Fruit fly (Drosophila melanogaster) whole organism, prepupa: ENCODE data around the gene CG11069.

Experiments used
- Blimp-1 ChIP-seq: fragments of 200-800 bp; sonication (Bioruptor generic); optimal IDR thresholded peaks from 3 replicates; lab custom pipeline; 2017; ENCODE audit warnings: missing biosample characterization, missing genetic modification characterization, mild to moderate bottlenecking, moderate library complexity, missing genetic modification reagents
- CG10631 ChIP-seq: fragments of 200-800 bp; sonication (Bioruptor generic); optimal IDR thresholded peaks from 2 replicates; lab custom pipeline; 2016; ENCODE audit warnings: missing biosample characterization, missing genetic modification characterization
- CG10669 ChIP-seq: fragments of 200-800 bp; sonication (Bioruptor generic); optimal IDR thresholded peaks from 3 replicates; lab custom pipeline; 2018; ENCODE audit warnings: missing biosample characterization, mild to moderate bottlenecking, missing genetic modification characterization, moderate library complexity
- CG11294 ChIP-seq: fragments of 200-800 bp; sonication (Bioruptor generic); IDR thresholded peaks from 2 replicates; pipeline ENCODE4 v1.3.6; 2022; ENCODE audit warnings: missing biosample characterization, missing genetic modification characterization
- CG11902 ChIP-seq: fragments of 200-800 bp; sonication (Bioruptor generic); optimal IDR thresholded peaks from 3 replicates; lab custom pipeline; 2016; ENCODE audit warnings: missing biosample characterization, missing genetic modification characterization
- CG15336 ChIP-seq: fragments of 200-800 bp; sonication (Bioruptor generic); IDR thresholded peaks from 2 replicates; pipeline ENCODE4 v1.3.6; 2022; ENCODE audit warnings: missing biosample characterization, missing genetic modification characterization
- CG3032 ChIP-seq: fragments of 200-800 bp; optimal IDR thresholded peaks from 2 replicates; lab custom pipeline; 2019; ENCODE audit warnings: missing biosample characterization, mild to moderate bottlenecking, missing genetic modification characterization, moderate library complexity
- CG31627 ChIP-seq: fragments of 200-800 bp; sonication (Bioruptor generic); optimal IDR thresholded peaks from 3 replicates; lab custom pipeline; 2016; ENCODE audit warnings: missing biosample characterization, missing genetic modification characterization
- CG34406 ChIP-seq: fragments of 200-800 bp; sonication (Bioruptor generic); optimal IDR thresholded peaks from 3 replicates; lab custom pipeline; 2016; ENCODE audit warnings: missing biosample characterization, missing genetic modification characterization
- CG3919 ChIP-seq: fragments of 200-800 bp; sonication (Bioruptor generic); optimal IDR thresholded peaks from 3 replicates; lab custom pipeline; 2016; ENCODE audit warnings: missing biosample characterization, missing genetic modification characterization
- CG4318 ChIP-seq: fragments of 200-800 bp; sonication (Bioruptor generic); optimal IDR thresholded peaks from 3 replicates; lab custom pipeline; 2017; ENCODE audit warnings: missing biosample characterization, mild to moderate bottlenecking, missing genetic modification characterization
- CG6163 ChIP-seq: fragments of 200-800 bp; sonication (Bioruptor generic); IDR thresholded peaks from 3 replicates; pipeline ENCODE4 v1.3.6; 2022; ENCODE audit warnings: missing biosample characterization, missing genetic modification characterization
- CG6792 ChIP-seq: fragments of 200-800 bp; sonication (Bioruptor generic); optimal IDR thresholded peaks from 3 replicates; lab custom pipeline; 2016; ENCODE audit warnings: missing biosample characterization, missing genetic modification characterization
- CG6808 ChIP-seq: fragments of 200-800 bp; sonication (Bioruptor generic); optimal IDR thresholded peaks from 3 replicates; lab custom pipeline; 2017; ENCODE audit warnings: missing biosample characterization, missing genetic modification characterization, mild to moderate bottlenecking, moderate library complexity, missing genetic modification reagents
- CG6854 ChIP-seq: fragments of 200-800 bp; sonication (Bioruptor generic); optimal IDR thresholded peaks from 2 replicates; lab custom pipeline; 2017; ENCODE audit warnings: missing biosample characterization, mild to moderate bottlenecking, missing genetic modification characterization
- CG7368 ChIP-seq: fragments of 200-800 bp; sonication (Bioruptor generic); optimal IDR thresholded peaks from 3 replicates; lab custom pipeline; 2016; ENCODE audit warnings: missing biosample characterization, missing genetic modification characterization
- CG8632 ChIP-seq: fragments of 200-800 bp; sonication (Bioruptor generic); optimal IDR thresholded peaks from 3 replicates; lab custom pipeline; 2016; ENCODE audit warnings: missing biosample characterization, missing genetic modification characterization
- CG9139 ChIP-seq: fragments of 200-800 bp; sonication (Bioruptor generic); optimal IDR thresholded peaks from 3 replicates; lab custom pipeline; 2017; ENCODE audit warnings: missing biosample characterization, mild to moderate bottlenecking, missing genetic modification characterization
- Eip75B ChIP-seq: fragments of 200-800 bp; sonication (Bioruptor generic); optimal IDR thresholded peaks from 3 replicates; lab custom pipeline; 2016; ENCODE audit warnings: missing biosample characterization, missing genetic modification characterization
- Eip78C ChIP-seq: fragments of 200-800 bp; sonication (Bioruptor generic); peaks from one replicate; lab custom pipeline; 2016; ENCODE audit warnings: missing biosample characterization, missing genetic modification characterization
- Ets21C ChIP-seq: fragments of 200-800 bp; sonication (Bioruptor generic); optimal IDR thresholded peaks from 3 replicates; lab custom pipeline; 2016; ENCODE audit warnings: missing biosample characterization, missing genetic modification characterization
- Ets96B ChIP-seq: fragments of 200-800 bp; optimal IDR thresholded peaks from 2 replicates; lab custom pipeline; 2019; ENCODE audit warnings: missing biosample characterization, mild to moderate bottlenecking, missing genetic modification characterization, moderate library complexity
- Gug ChIP-seq: fragments of 200-800 bp; sonication (Bioruptor generic); IDR thresholded peaks from 2 replicates; pipeline ENCODE4 v1.3.6; 2022; ENCODE audit warnings: missing biosample characterization, missing genetic modification characterization
- Hr38 ChIP-seq: sonication (Bioruptor generic); optimal IDR thresholded peaks from 2 replicates; lab custom pipeline; 2016; ENCODE audit warnings: missing biosample characterization, missing genetic modification characterization
- Hr39 ChIP-seq: fragments of 200-800 bp; sonication (Bioruptor generic); optimal IDR thresholded peaks from 2 replicates; lab custom pipeline; 2016; ENCODE audit warnings: missing biosample characterization, missing genetic modification characterization
- Hr4 ChIP-seq: fragments of 200-800 bp; sonication (Bioruptor generic); optimal IDR thresholded peaks from 3 replicates; lab custom pipeline; 2016; ENCODE audit warnings: missing biosample characterization, missing genetic modification characterization
- Lpt ChIP-seq: fragments of 200-800 bp; sonication (Bioruptor generic); optimal IDR thresholded peaks from 3 replicates; lab custom pipeline; 2016; ENCODE audit warnings: missing biosample characterization, missing genetic modification characterization
- Met ChIP-seq: fragments of 200-800 bp; sonication (Bioruptor generic); optimal IDR thresholded peaks from 3 replicates; lab custom pipeline; 2016; ENCODE audit warnings: missing biosample characterization, missing genetic modification characterization
- OdsH ChIP-seq: fragments of 200-800 bp; sonication (Bioruptor generic); optimal IDR thresholded peaks from 3 replicates; lab custom pipeline; 2016; ENCODE audit warnings: missing biosample characterization, missing genetic modification characterization
- Smox ChIP-seq: fragments of 200-800 bp; sonication (Bioruptor generic); optimal IDR thresholded peaks from 3 replicates; lab custom pipeline; 2016; ENCODE audit warnings: missing biosample characterization, missing genetic modification characterization
- Sox14 ChIP-seq: fragments of 200-800 bp; sonication (Bioruptor generic); optimal IDR thresholded peaks from 3 replicates; lab custom pipeline; 2016; ENCODE audit warnings: missing biosample characterization, missing genetic modification characterization
- Sox15 ChIP-seq: fragments of 200-800 bp; sonication (Bioruptor generic); optimal IDR thresholded peaks from 3 replicates; lab custom pipeline; 2016; ENCODE audit warnings: missing biosample characterization, missing genetic modification characterization
- achi ChIP-seq: fragments of 200-800 bp; sonication (Bioruptor generic); optimal IDR thresholded peaks from 3 replicates; lab custom pipeline; 2016; ENCODE audit warnings: missing biosample characterization, missing genetic modification characterization
- acj6 ChIP-seq: fragments of 200-800 bp; sonication (Bioruptor generic); optimal IDR thresholded peaks from 3 replicates; lab custom pipeline; 2016; ENCODE audit warnings: missing biosample characterization, missing genetic modification characterization
- dac ChIP-seq: fragments of 200-800 bp; sonication (Bioruptor generic); optimal IDR thresholded peaks from 2 replicates; lab custom pipeline; 2017; ENCODE audit warnings: missing biosample characterization, mild to moderate bottlenecking, missing genetic modification characterization
- eg ChIP-seq: fragments of 200-800 bp; sonication (Bioruptor generic); IDR thresholded peaks from 3 replicates; pipeline ENCODE4 v1.3.6; 2022; ENCODE audit warnings: missing biosample characterization, missing genetic modification characterization
- esn ChIP-seq: fragments of 200-800 bp; sonication (Bioruptor generic); optimal IDR thresholded peaks from 2 replicates; lab custom pipeline; 2016; ENCODE audit warnings: missing biosample characterization, mild to moderate bottlenecking, missing genetic modification characterization, moderate library complexity
- fd59A ChIP-seq: fragments of 200-800 bp; sonication (Bioruptor generic); optimal IDR thresholded peaks from 2 replicates; lab custom pipeline; 2017; ENCODE audit warnings: missing biosample characterization, mild to moderate bottlenecking, missing genetic modification characterization, missing genetic modification reagents
- fd85E ChIP-seq: fragments of 200-800 bp; sonication (Bioruptor generic); optimal IDR thresholded peaks from 3 replicates; lab custom pipeline; 2016; ENCODE audit warnings: missing biosample characterization, missing genetic modification characterization
- fkh ChIP-seq: fragments of 200-800 bp; sonication (Bioruptor generic); optimal IDR thresholded peaks from 3 replicates; lab custom pipeline; 2017; ENCODE audit warnings: missing biosample characterization, mild to moderate bottlenecking, missing genetic modification characterization, moderate library complexity
- net ChIP-seq: fragments of 200-800 bp; sonication (Bioruptor generic); optimal IDR thresholded peaks from 3 replicates; lab custom pipeline; 2016; ENCODE audit warnings: missing biosample characterization, missing genetic modification characterization
- salr ChIP-seq, 2 experiments: fragments of 200-800 bp; sonication (Bioruptor generic); optimal IDR thresholded peaks; 3 replicates each; lab custom pipeline; 2016 to 2018; ENCODE audit warnings: missing biosample characterization in 2 of 2, missing genetic modification characterization in 2 of 2, mild to moderate bottlenecking in 1 of 2
- spab ChIP-seq: fragments of 200-800 bp; sonication (Bioruptor generic); optimal IDR thresholded peaks from 2 replicates; lab custom pipeline; 2017; ENCODE audit warnings: missing biosample characterization, mild to moderate bottlenecking, missing genetic modification characterization, missing genetic modification reagents
- svp ChIP-seq: fragments of 200-800 bp; sonication (Bioruptor generic); peaks from one replicate; lab custom pipeline; 2016; ENCODE audit warnings: missing biosample characterization, missing genetic modification characterization
- topi ChIP-seq: fragments of 200-800 bp; sonication (Bioruptor generic); optimal IDR thresholded peaks from 3 replicates; lab custom pipeline; 2016; ENCODE audit warnings: missing biosample characterization, missing genetic modification characterization
- vri ChIP-seq: fragments of 200-800 bp; sonication (Bioruptor generic); optimal IDR thresholded peaks from 3 replicates; lab custom pipeline; 2016; ENCODE audit warnings: missing biosample characterization, mild to moderate bottlenecking, missing genetic modification characterization

The CG11069 gene

dm6 chr3R:24910097-24910496 lies 15.6 kb downstream of the CG11069 start (continued):
- no peak for TF ChIP-seq Hr39
- peak; percentile 77 for TF ChIP-seq CG6163 (GFP tag; lab: Robert Waterston, UW)
- TF ChIP-seq Ets21C, result no peak
- peak; percentile 47 for TF ChIP-seq Lpt (GFP tag; lab: Kevin White, UChicago)
- TF ChIP-seq Eip75B (GFP tag; lab: Kevin White, UChicago), result no peak
- TF ChIP-seq Gug (GFP tag; lab: Robert Waterston, UW), result peak; percentile 53; the same call in 1 of the 2 replicates
- TF ChIP-seq Smox (GFP tag; lab: Kevin White, UChicago), result no peak

- TF ChIP-seq Sox15 (GFP tag; lab: Kevin White, UChicago), result no peak
- no peak for TF ChIP-seq fkh
- TF ChIP-seq vri (GFP tag; lab: Kevin White, UChicago), result no peak
- no peak for TF ChIP-seq CG9139
- TF ChIP-seq eg (GFP tag; lab: Robert Waterston, UW), result no peak
- no peak for TF ChIP-seq topi
- no peak for TF ChIP-seq CG6163 (GFP tag; lab: Robert Waterston, UW)
- TF ChIP-seq CG6854, result no peak
- no peak for TF ChIP-seq CG6808 (GFP tag; lab: Kevin White, UChicago)
- no peak for TF ChIP-seq CG31627
- TF ChIP-seq CG11294 (GFP tag; lab: Robert Waterston, UW), result no peak
- no peak for TF ChIP-seq spab
- no peak for TF ChIP-seq CG3919 (GFP tag; lab: Kevin White, UChicago)
- no peak for TF ChIP-seq CG15336
- no peak for TF ChIP-seq Sox14
- no peak for TF ChIP-seq Eip78C (GFP tag; lab: Kevin White, UChicago)
- TF ChIP-seq CG6792, result no peak
- no peak for TF ChIP-seq svp (GFP tag; lab: Kevin White, UChicago)
- no peak for TF ChIP-seq acj6
- no peak for TF ChIP-seq achi (GFP tag; lab: Kevin White, UChicago)
Observed at dm6 chr3R:24914864-24915263, 20.3 kb downstream of the CG11069 start.

- no peak for TF ChIP-seq fd85E (GFP tag; lab: Kevin White, UChicago)
- no peak for TF ChIP-seq CG9139
- peak; percentile 11; the same call in 1 of the 2 replicates for TF ChIP-seq CG11294 (GFP tag; lab: Robert Waterston, UW)
- peak; percentile 63 for TF ChIP-seq CG3032 (tag; lab: Kevin White, UChicago)
- no peak for TF ChIP-seq net (GFP tag; lab: Kevin White, UChicago)
- no peak for TF ChIP-seq CG34406
- TF ChIP-seq CG10669 (GFP tag; lab: Kevin White, UChicago), result no peak
- no peak for TF ChIP-seq dac (GFP tag; lab: Kevin White, UChicago)
- no peak for TF ChIP-seq CG4318
- no peak for TF ChIP-seq Lpt (GFP tag; lab: Kevin White, UChicago)
- TF ChIP-seq CG6808 (GFP tag; lab: Kevin White, UChicago), result no peak
- no peak for TF ChIP-seq CG6792
- no peak for TF ChIP-seq acj6
- no peak; the same call in 1 of the 2 replicates for TF ChIP-seq Gug (GFP tag; lab: Robert Waterston, UW)
- TF ChIP-seq svp (GFP tag; lab: Kevin White, UChicago), result no peak
- TF ChIP-seq spab, result no peak
- TF ChIP-seq Blimp-1, result no peak
- TF ChIP-seq CG11902 (GFP tag; lab: Kevin White, UChicago), result no peak
- TF ChIP-seq CG31627, result peak; percentile 28
- no peak for TF ChIP-seq OdsH (GFP tag; lab: Kevin White, UChicago)
- TF ChIP-seq Sox15 (GFP tag; lab: Kevin White, UChicago), result peak; percentile 14
- peak; percentile 45; the same call in 1 of the 3 replicates for TF ChIP-seq CG6163 (GFP tag; lab: Robert Waterston, UW)
- TF ChIP-seq Ets96B (tag; lab: Kevin White, UChicago), result no peak
- no peak for TF ChIP-seq Hr39
- TF ChIP-seq Met (GFP tag; lab: Kevin White, UChicago), result no peak
- TF ChIP-seq CG8632, result no peak
- no peak for TF ChIP-seq fd59A (GFP tag; lab: Kevin White, UChicago)
- peak; percentile 36 for TF ChIP-seq esn (GFP tag; lab: Kevin White, UChicago)
- no peak for TF ChIP-seq CG7368
- no peak for TF ChIP-seq CG3919 (GFP tag; lab: Kevin White, UChicago)
- no peak for TF ChIP-seq vri (GFP tag; lab: Kevin White, UChicago)
- TF ChIP-seq Hr4, result no peak
- no peak for TF ChIP-seq Eip75B (GFP tag; lab: Kevin White, UChicago)
- no peak for TF ChIP-seq Hr38 (GFP tag; lab: Kevin White, UChicago)
- TF ChIP-seq CG10631 (GFP tag; lab: Kevin White, UChicago), result no peak
- no peak for TF ChIP-seq Eip78C (GFP tag; lab: Kevin White, UChicago)
- no peak for TF ChIP-seq fkh
- TF ChIP-seq salr (GFP tag; optimal IDR thresholded peaks at IDR 0.05; lab: Kevin White, UChicago), result no peak
Observed at dm6 chr3R:24917814-24918636, 23.5 kb downstream of the CG11069 start, which contains the start of the genes PIG-S, sud1 and CG11168. Gene PIG-S, minus strand, starts transcription at chr3R:24917864. Gene sud1, minus strand, starts transcription at chr3R:24917864. Gene CG11168, plus strand, starts transcription at chr3R:24918106.
